Fruit fly (Drosophila melanogaster): ENCODE results near the gene rump.
A peak's percentile ranks its signal among the peaks of the same experiment; 100 is the strongest.

Gene rump

DNA sequence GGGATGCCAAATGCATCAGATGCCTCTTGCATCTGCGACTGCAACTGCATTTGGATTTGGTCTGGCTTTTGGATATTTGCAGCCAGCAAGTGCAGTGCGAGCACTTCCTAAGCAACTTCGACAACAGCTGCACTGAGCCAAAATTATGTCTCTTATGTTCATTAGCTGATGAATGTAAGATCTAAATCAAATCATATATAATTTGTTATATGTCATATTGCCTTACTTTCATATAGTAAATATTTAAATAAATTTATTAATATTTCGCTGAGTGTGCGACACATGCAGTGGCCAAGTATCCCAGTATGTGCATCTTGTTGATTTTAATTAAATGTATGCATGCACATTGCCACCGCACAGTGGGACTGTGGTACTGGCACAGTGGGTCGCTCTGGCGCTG is 29.7 kb downstream of the rump start (continued):
- TF ChIP-seq exex (tag; optimal IDR thresholded peaks at IDR 0.05) (no peak), crp (GFP tag; optimal IDR thresholded peaks at IDR 0.05) (no peak), Lim3 (GFP tag; IDR thresholded peaks at IDR 0.05) (no peak), CG12659 (GFP tag; optimal IDR thresholded peaks at IDR 0.05) (no peak), CG12071 (GFP tag; optimal IDR thresholded peaks at IDR 0.05) (no peak), pb (GFP tag; optimal IDR thresholded peaks at IDR 0.05) (no peak), croc (GFP tag; conservative IDR thresholded peaks at IDR 0.05) (no peak), Hand (GFP tag; optimal IDR thresholded peaks at IDR 0.05) (no peak), chinmo (GFP tag; IDR thresholded peaks at IDR 0.05; ENCODE audit: partially characterized antibody) (0 out of 4 replicates have a peak, but pooled peaks have one; percentile 49), kah (GFP tag; optimal IDR thresholded peaks at IDR 0.05) (no peak), wor (GFP tag; IDR thresholded peaks at IDR 0.05) (no peak), CG17359 (tag; optimal IDR thresholded peaks at IDR 0.05) (peak; percentile 29), ro (GFP tag; IDR thresholded peaks at IDR 0.05) (no peak), dimm (GFP tag; IDR thresholded peaks at IDR 0.05) (no peak), Nf-YA (GFP tag; IDR thresholded peaks at IDR 0.05) (no peak), Ada2b (GFP tag; IDR thresholded peaks at IDR 0.05) (0 out of 2 replicates have a peak, but pooled peaks have one; percentile 15), fd102C (GFP tag; optimal IDR thresholded peaks at IDR 0.05) (no peak), gfzf (GFP tag; optimal IDR thresholded peaks at IDR 0.05) (no peak), Tbp (GFP tag; optimal IDR thresholded peaks at IDR 0.05) (no peak), H15 (GFP tag; IDR thresholded peaks at IDR 0.05) (0 out of 3 replicates have a peak, but pooled peaks have one; percentile 37), CrebB (tag; optimal IDR thresholded peaks at IDR 0.05) (no peak), hkb (optimal IDR thresholded peaks at IDR 0.05) (no peak), hkb (GFP tag; IDR thresholded peaks at IDR 0.05) (peak; percentile 45), phol (tag; optimal IDR thresholded peaks at IDR 0.05) (peak; percentile 13), CG6254 (GFP tag; optimal IDR thresholded peaks at IDR 0.05) (no peak), CG2202 (tag; optimal IDR thresholded peaks at IDR 0.05) (no peak), chm (GFP tag; IDR thresholded peaks at IDR 0.05) (no peak), Med (GFP tag) (peak; percentile 41), CG17361 (GFP tag; IDR thresholded peaks at IDR 0.05) (0 out of 3 replicates have a peak, but pooled peaks have one; percentile 17), Ets65A (GFP tag) (no peak), tgo (GFP tag; IDR thresholded peaks at IDR 0.05) (no peak), Gsc (GFP tag; IDR thresholded peaks at IDR 0.05) (no peak), Drgx (GFP tag; IDR thresholded peaks at IDR 0.05) (peak; percentile 80), Pdp1 (GFP tag; optimal IDR thresholded peaks at IDR 0.05) (no peak), abd-A (tag; optimal IDR thresholded peaks at IDR 0.05) (no peak), caup (GFP tag; optimal IDR thresholded peaks at IDR 0.05; ENCODE audit: severe bottlenecking) (no peak), CG7987 (GFP tag; optimal IDR thresholded peaks at IDR 0.05) (no peak), CG13424 (tag; optimal IDR thresholded peaks at IDR 0.05) (no peak), CG11504 (tag; optimal IDR thresholded peaks at IDR 0.05) (peak; percentile 27), Hr3 (GFP tag; optimal IDR thresholded peaks at IDR 0.05) (peak; percentile 1), CG3065 (GFP tag; optimal IDR thresholded peaks at IDR 0.05) (no peak), dmrt99B (tag; optimal IDR thresholded peaks at IDR 0.05) (peak; percentile 12), CG8388 (GFP tag; optimal IDR thresholded peaks at IDR 0.05) (no peak), CG13287 (GFP tag; IDR thresholded peaks at IDR 0.05; ENCODE audit: partially characterized antibody) (no peak), sob (GFP tag; IDR thresholded peaks at IDR 0.05) (no peak)
